Fruit fly (Drosophila melanogaster) whole organism, embryonic: ENCODE results near the gene CG31495.

Source experiments
- Atf-2 ChIP-seq: fragments of 200-800 bp; sonication (Bioruptor generic); optimal IDR thresholded peaks from 2 replicates; lab custom pipeline; 2016; ENCODE audit warnings: missing biosample characterization, missing genetic modification characterization
- CG11695 ChIP-seq: fragments of 200-800 bp; sonication (Bioruptor generic); IDR thresholded peaks from 3 replicates; pipeline ENCODE4 v1.3.6; 2022; ENCODE audit warnings: missing biosample characterization, missing genetic modification characterization
- CG12942 ChIP-seq: fragments of 200-800 bp; sonication (Bioruptor generic); optimal IDR thresholded peaks from 3 replicates; lab custom pipeline; 2016; ENCODE audit warnings: missing biosample characterization, missing genetic modification characterization
- CG14860 ChIP-seq: fragments of 200-800 bp; sonication (Bioruptor generic); IDR thresholded peaks from 3 replicates; pipeline ENCODE4 v1.3.6; 2022; ENCODE audit warnings: missing biosample characterization, missing genetic modification characterization; ENCODE audit not compliant: partially characterized antibody
- CG1602 ChIP-seq: fragments of 200-800 bp; sonication (Bioruptor generic); optimal IDR thresholded peaks from 3 replicates; lab custom pipeline; 2016; ENCODE audit warnings: missing biosample characterization, missing genetic modification characterization
- CG17612 ChIP-seq: fragments of 200-800 bp; sonication (Bioruptor generic); IDR thresholded peaks from 2 replicates; pipeline ENCODE4 v1.3.6; 2022; ENCODE audit warnings: missing biosample characterization, missing genetic modification characterization
- CG17802 ChIP-seq: fragments of 200-800 bp; sonication (Bioruptor generic); optimal IDR thresholded peaks from 2 replicates; lab custom pipeline; 2018; ENCODE audit warnings: missing biosample characterization, mild to moderate bottlenecking, missing genetic modification characterization, moderate library complexity
- CG2199 ChIP-seq: fragments of 200-800 bp; sonication (Bioruptor generic); IDR thresholded peaks from 3 replicates; pipeline ENCODE4 v1.3.6; 2022; ENCODE audit warnings: missing biosample characterization, missing genetic modification characterization
- CG2875 ChIP-seq: fragments of 200-800 bp; sonication (Bioruptor generic); optimal IDR thresholded peaks from 2 replicates; lab custom pipeline; 2017; ENCODE audit warnings: missing biosample characterization, mild to moderate bottlenecking, missing genetic modification characterization, missing genetic modification reagents
- CG32772 ChIP-seq: fragments of 200-800 bp; sonication (Bioruptor generic); IDR thresholded peaks from 2 replicates; pipeline ENCODE4 v1.3.6; 2022; ENCODE audit warnings: missing biosample characterization, missing genetic modification characterization
- CG33557 ChIP-seq: fragments of 200-800 bp; sonication (Bioruptor generic); optimal IDR thresholded peaks from 2 replicates; lab custom pipeline; 2019; ENCODE audit warnings: missing biosample characterization, mild to moderate bottlenecking, missing genetic modification characterization, moderate library complexity
- CG3995 ChIP-seq: fragments of 200-800 bp; sonication (Bioruptor generic); optimal IDR thresholded peaks from 3 replicates; lab custom pipeline; 2016; ENCODE audit warnings: missing biosample characterization, missing genetic modification characterization
- CG4282 ChIP-seq: fragments of 200-800 bp; sonication (Bioruptor generic); optimal IDR thresholded peaks from 2 replicates; lab custom pipeline; 2016; ENCODE audit warnings: missing biosample characterization, missing genetic modification characterization
- CG4328 ChIP-seq: fragments of 200-800 bp; sonication (Bioruptor generic); optimal IDR thresholded peaks from 3 replicates; lab custom pipeline; 2017; ENCODE audit warnings: missing biosample characterization, missing genetic modification reagents, missing genetic modification characterization
- CG4404 ChIP-seq: fragments of 200-800 bp; sonication (Bioruptor generic); IDR thresholded peaks from 2 replicates; pipeline ENCODE4 v1.3.6; 2022; ENCODE audit warnings: missing biosample characterization, missing genetic modification characterization
- CG5953 ChIP-seq: fragments of 200-800 bp; sonication (Bioruptor generic); IDR thresholded peaks from 2 replicates; pipeline ENCODE4 v1.3.6; 2022; ENCODE audit warnings: missing biosample characterization, missing genetic modification characterization
- CG7271 ChIP-seq: fragments of 200-800 bp; sonication (Bioruptor generic); optimal IDR thresholded peaks from 2 replicates; lab custom pipeline; 2018; ENCODE audit warnings: missing biosample characterization, mild to moderate bottlenecking, missing genetic modification characterization, moderate library complexity
- CG8478 ChIP-seq: fragments of >200 bp; optimal IDR thresholded peaks from 2 replicates; lab custom pipeline; 2018
- CG9215 ChIP-seq: fragments of 200-800 bp; sonication (Bioruptor generic); IDR thresholded peaks from 2 replicates; pipeline ENCODE4 v1.3.6; 2022; ENCODE audit warnings: missing biosample characterization, missing genetic modification characterization
- Dbx ChIP-seq: fragments of 200-800 bp; sonication (Bioruptor generic); IDR thresholded peaks from 3 replicates; pipeline ENCODE4 v1.3.6; 2022; ENCODE audit warnings: missing biosample characterization, missing genetic modification characterization
- Dek ChIP-seq: fragments of 200-800 bp; sonication (Bioruptor generic); optimal IDR thresholded peaks from 3 replicates; lab custom pipeline; 2019; ENCODE audit warnings: missing biosample characterization, mild to moderate bottlenecking, missing genetic modification characterization, moderate library complexity
- E2f2 ChIP-seq: fragments of 200-800 bp; sonication (Bioruptor generic); IDR thresholded peaks from 2 replicates; pipeline ENCODE4 v1.3.6; 2022; ENCODE audit warnings: missing biosample characterization, missing genetic modification characterization
- ERR ChIP-seq: fragments of 200-800 bp; sonication (Bioruptor generic); optimal IDR thresholded peaks from 2 replicates; lab custom pipeline; 2016; ENCODE audit warnings: missing biosample characterization, missing genetic modification characterization
- GATAe ChIP-seq: fragments of 200-800 bp; sonication (Bioruptor generic); conservative IDR thresholded peaks from 2 replicates; pipeline ENCODE4 v1.3.6; 2022; ENCODE audit warnings: missing biosample characterization, missing genetic modification characterization
- H2.0 ChIP-seq: fragments of 200-800 bp; sonication (Bioruptor generic); IDR thresholded peaks from 2 replicates; pipeline ENCODE4 v1.3.6; 2022; ENCODE audit warnings: missing biosample characterization, missing genetic modification characterization
- Nf-YB ChIP-seq: fragments of 200-800 bp; sonication (Bioruptor generic); optimal IDR thresholded peaks from 3 replicates; lab custom pipeline; 2019; ENCODE audit warnings: missing biosample characterization, mild to moderate bottlenecking, missing genetic modification characterization, moderate library complexity
- Optix ChIP-seq: fragments of 200-800 bp; sonication (Bioruptor generic); IDR thresholded peaks from 3 replicates; pipeline ENCODE4 v1.3.6; 2022; ENCODE audit warnings: missing biosample characterization, missing genetic modification characterization
- Rfx ChIP-seq: fragments of 200-800 bp; sonication (Bioruptor generic); IDR thresholded peaks from 2 replicates; pipeline ENCODE4 v1.3.6; 2022; ENCODE audit warnings: missing biosample characterization, missing genetic modification characterization
- Rx ChIP-seq: fragments of 200-800 bp; sonication (Bioruptor generic); IDR thresholded peaks from 2 replicates; pipeline ENCODE4 v1.3.6; 2022; ENCODE audit warnings: missing biosample characterization, missing genetic modification characterization
- Spps ChIP-seq: fragments of 200-800 bp; sonication (Bioruptor generic); optimal IDR thresholded peaks from 2 replicates; lab custom pipeline; 2018; ENCODE audit warnings: missing biosample characterization, mild to moderate bottlenecking, missing genetic modification characterization
- Xrp1 ChIP-seq: fragments of 200-800 bp; sonication (Bioruptor generic); IDR thresholded peaks from 2 replicates; pipeline ENCODE4 v1.3.6; 2022; ENCODE audit warnings: missing biosample characterization, missing genetic modification characterization
- ap ChIP-seq: fragments of 200-800 bp; sonication (Bioruptor generic); IDR thresholded peaks from 2 replicates; pipeline ENCODE4 v1.3.6; 2022; ENCODE audit warnings: missing biosample characterization, missing genetic modification characterization
- bab2 ChIP-seq: fragments of 200-800 bp; sonication (Bioruptor generic); optimal IDR thresholded peaks from 2 replicates; lab custom pipeline; 2016; ENCODE audit warnings: missing biosample characterization, missing genetic modification characterization
- bowl ChIP-seq: fragments of 200-800 bp; sonication (Bioruptor generic); IDR thresholded peaks from 2 replicates; pipeline ENCODE4 v1.3.6; 2022; ENCODE audit warnings: missing biosample characterization, missing genetic modification characterization
- br ChIP-seq: fragments of >200 bp; optimal IDR thresholded peaks from 2 replicates; lab custom pipeline; 2017
- caup ChIP-seq: fragments of 200-800 bp; sonication (Bioruptor generic); optimal IDR thresholded peaks from 3 replicates; lab custom pipeline; 2017; ENCODE audit warnings: missing biosample characterization, mild to moderate bottlenecking, missing genetic modification characterization, moderate library complexity; ENCODE audit not compliant: severe bottlenecking
- corto ChIP-seq: fragments of 200-800 bp; sonication (Bioruptor generic); optimal IDR thresholded peaks from 2 replicates; lab custom pipeline; 2016; ENCODE audit warnings: missing biosample characterization, mild to moderate bottlenecking, missing genetic modification characterization, moderate library complexity
- croc ChIP-seq: fragments of 200-800 bp; sonication (Bioruptor generic); conservative IDR thresholded peaks from 3 replicates; pipeline ENCODE4 v1.3.6; 2022; ENCODE audit warnings: missing biosample characterization, missing genetic modification characterization
- danr ChIP-seq: fragments of 200-800 bp; sonication (Bioruptor generic); IDR thresholded peaks from 2 replicates; pipeline ENCODE4 v1.3.6; 2022; ENCODE audit warnings: missing biosample characterization, missing genetic modification characterization
- eve ChIP-seq, 2 experiments: fragments of >200 bp; optimal IDR thresholded peaks; 2 replicates each; lab custom pipeline; 2017; ENCODE audit warnings: missing biosample characterization in 2 of 2, missing genetic modification characterization in 2 of 2
- ham ChIP-seq: fragments of 200-800 bp; sonication (Bioruptor generic); IDR thresholded peaks from 2 replicates; pipeline ENCODE4 v1.3.6; 2022; ENCODE audit warnings: missing biosample characterization, missing genetic modification characterization
- hkb ChIP-seq, 2 experiments: fragments of 200-800 bp in 1 of 2; fragments of >200 bp in 1 of 2; sonication (Bioruptor generic) in 1 of 2; IDR thresholded peaks in 1 of 2; optimal IDR thresholded peaks in 1 of 2; 2 replicates each; pipeline versions ENCODE4 v1.3.6 to Lab custom; 2017 to 2022; ENCODE audit warnings: missing biosample characterization in 1 of 2, missing genetic modification characterization in 1 of 2
- jigr1 ChIP-seq: fragments of 200-800 bp; sonication (Bioruptor generic); IDR thresholded peaks from 3 replicates; pipeline ENCODE4 v1.3.6; 2022; ENCODE audit warnings: missing biosample characterization, missing genetic modification characterization
- klu ChIP-seq: fragments of 200-800 bp; sonication (Bioruptor generic); IDR thresholded peaks from 2 replicates; pipeline ENCODE4 v1.3.6; 2022; ENCODE audit warnings: missing biosample characterization, missing genetic modification characterization
- nerfin-2 ChIP-seq: fragments of 200-800 bp; sonication (Bioruptor generic); IDR thresholded peaks from 2 replicates; pipeline ENCODE4 v1.3.6; 2022; ENCODE audit warnings: missing biosample characterization, missing genetic modification characterization; ENCODE audit not compliant: partially characterized antibody
- psq ChIP-seq: fragments of 200-800 bp; sonication (Bioruptor generic); optimal IDR thresholded peaks from 2 replicates; lab custom pipeline; 2017; ENCODE audit warnings: missing biosample characterization, missing genetic modification characterization
- scrt ChIP-seq: fragments of 200-800 bp; sonication (Bioruptor generic); optimal IDR thresholded peaks from 2 replicates; lab custom pipeline; 2018; ENCODE audit warnings: missing biosample characterization, mild to moderate bottlenecking, missing genetic modification characterization, moderate library complexity
- sima ChIP-seq: fragments of 200-800 bp; sonication (Bioruptor generic); optimal IDR thresholded peaks from 2 replicates; lab custom pipeline; 2016; ENCODE audit warnings: missing biosample characterization, missing genetic modification characterization
- tio ChIP-seq: fragments of 200-800 bp; sonication (Bioruptor generic); optimal IDR thresholded peaks from 2 replicates; lab custom pipeline; 2017; ENCODE audit warnings: missing biosample characterization, missing genetic modification characterization, inconsistent platforms
- trh ChIP-seq: fragments of 200-800 bp; sonication (Bioruptor generic); optimal IDR thresholded peaks from 2 replicates; lab custom pipeline; 2016; ENCODE audit warnings: missing biosample characterization, missing genetic modification characterization
- zf30C ChIP-seq: fragments of 200-800 bp; sonication (Bioruptor generic); optimal IDR thresholded peaks from 3 replicates; lab custom pipeline; 2018; ENCODE audit warnings: missing biosample characterization, mild to moderate bottlenecking, missing genetic modification characterization

The CG31495 gene

DNA sequence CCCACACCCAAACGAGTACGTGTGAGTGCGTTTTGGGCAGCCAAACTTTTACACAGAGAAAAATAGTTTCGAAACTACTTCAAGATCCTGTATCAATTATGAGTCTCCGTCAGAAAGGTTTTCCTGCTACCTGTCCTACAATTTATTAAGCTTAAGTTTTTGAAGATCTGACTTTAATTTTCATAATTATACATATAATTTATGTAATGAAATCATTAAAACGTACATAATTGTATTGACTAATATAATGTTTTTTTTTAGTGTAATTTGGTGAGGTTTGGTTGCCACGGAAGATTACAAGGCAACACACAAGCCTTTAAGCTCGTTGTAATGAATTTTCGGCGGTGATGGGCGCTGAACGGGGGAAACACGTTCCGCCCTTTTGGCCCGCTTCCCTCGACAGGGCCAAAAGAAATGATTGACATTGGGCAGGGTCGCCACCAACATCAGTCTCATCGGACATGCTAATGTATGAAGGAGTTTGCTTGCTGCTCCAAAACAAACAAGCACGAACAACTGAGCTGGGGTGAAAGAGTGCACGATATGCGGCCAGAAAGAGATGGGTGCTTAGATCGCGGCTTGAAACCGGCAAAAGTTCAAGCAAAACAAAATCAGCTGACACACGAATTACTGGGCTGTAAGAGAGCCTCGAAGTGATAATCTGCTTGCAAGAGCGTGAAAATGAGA is 45.6 kb downstream of the CG31495 start (continued):
- 0 out of 2 replicates have a peak, but pooled peaks have one; percentile 4 for TF ChIP-seq ap (GFP tag; lab: Robert Waterston, UW)
- TF ChIP-seq bab2 (GFP tag; lab: Kevin White, UChicago): no peak
- TF ChIP-seq Atf-2: no peak
- no peak for TF ChIP-seq sima (GFP tag; lab: Kevin White, UChicago)
- TF ChIP-seq danr (GFP tag; lab: Robert Waterston, UW): 0 out of 2 replicates have a peak, but pooled peaks have one; percentile 18
- no peak for TF ChIP-seq ERR (GFP tag; lab: Kevin White, UChicago)
- peak; percentile 49; the same call in 1 of the 3 replicates for TF ChIP-seq CG11695
- no peak for TF ChIP-seq CG4282 (GFP tag; lab: Kevin White, UChicago)
- TF ChIP-seq Rx (GFP tag; lab: Robert Waterston, UW): peak; percentile 33; the same call in 1 of the 2 replicates
- TF ChIP-seq hkb (optimal IDR thresholded peaks at IDR 0.05; lab: Kevin White, UChicago): no peak
- TF ChIP-seq hkb (GFP tag; IDR thresholded peaks at IDR 0.05; lab: Robert Waterston, UW): peak; percentile 80
- TF ChIP-seq klu (GFP tag; lab: Robert Waterston, UW): no peak
- TF ChIP-seq CG4328 (GFP tag; lab: Kevin White, UChicago): peak; percentile 25
- TF ChIP-seq bowl (GFP tag; lab: Robert Waterston, UW): no peak
- peak; percentile 12; the same call in 1 of the 3 replicates for TF ChIP-seq Optix (GFP tag; lab: Robert Waterston, UW)
- TF ChIP-seq CG2875 (GFP tag; lab: Kevin White, UChicago): peak; percentile 73
- TF ChIP-seq CG33557 (GFP tag; lab: Kevin White, UChicago): peak; percentile 44
- TF ChIP-seq eve (GFP tag; optimal IDR thresholded peaks at IDR 0.05; lab: Kevin White, UChicago): no peak
- peak; percentile 15 for TF ChIP-seq caup (GFP tag; lab: Kevin White, UChicago)
- peak; percentile 29 for TF ChIP-seq Nf-YB (GFP tag; lab: Kevin White, UChicago)
- TF ChIP-seq ham (GFP tag; lab: Robert Waterston, UW): no peak
- no peak for TF ChIP-seq CG9215 (GFP tag; lab: Robert Waterston, UW)
- TF ChIP-seq zf30C: no peak
- no peak for TF ChIP-seq CG5953
- TF ChIP-seq E2f2: 0 out of 2 replicates have a peak, but pooled peaks have one; percentile 27
- TF ChIP-seq Spps: peak; percentile 74
- peak; percentile 38 for TF ChIP-seq CG17802 (tag; lab: Kevin White, UChicago)
- no peak for TF ChIP-seq GATAe (GFP tag; lab: Robert Waterston, UW)
- no peak for TF ChIP-seq CG14860 (GFP tag; lab: Robert Waterston, UW)
- TF ChIP-seq CG12942 (GFP tag; lab: Kevin White, UChicago): peak; percentile 40
- no peak for TF ChIP-seq CG4404
- no peak for TF ChIP-seq CG17612
- peak; percentile 43 for TF ChIP-seq Dek (tag; lab: Kevin White, UChicago)
- TF ChIP-seq CG2199 (GFP tag; lab: Robert Waterston, UW): no peak
- TF ChIP-seq psq (GFP tag; lab: Kevin White, UChicago): peak; percentile 19
- no peak for TF ChIP-seq br (lab: Kevin White, UChicago)
- TF ChIP-seq trh (GFP tag; lab: Kevin White, UChicago): no peak
- TF ChIP-seq H2.0 (GFP tag; lab: Robert Waterston, UW): peak; percentile 55
- no peak for TF ChIP-seq jigr1 (GFP tag; lab: Robert Waterston, UW)
- TF ChIP-seq CG32772 (GFP tag; lab: Robert Waterston, UW): peak; percentile 70
- no peak for TF ChIP-seq corto
- TF ChIP-seq CG7271 (tag; lab: Kevin White, UChicago): no peak
- no peak for TF ChIP-seq CG3995 (GFP tag; lab: Kevin White, UChicago)
- peak; percentile 72 for TF ChIP-seq CG1602 (GFP tag; lab: Kevin White, UChicago)
- TF ChIP-seq nerfin-2 (GFP tag; lab: Robert Waterston, UW): no peak
- TF ChIP-seq scrt (GFP tag; lab: Kevin White, UChicago): peak; percentile 26
- peak; percentile 75 for TF ChIP-seq croc (GFP tag; lab: Robert Waterston, UW)
- no peak for TF ChIP-seq Dbx (GFP tag; lab: Robert Waterston, UW)
- TF ChIP-seq Xrp1: peak; percentile 83
- no peak for TF ChIP-seq Rfx (GFP tag; lab: Robert Waterston, UW)
- TF ChIP-seq CG8478: no peak
- TF ChIP-seq tio (GFP tag; lab: Kevin White, UChicago): peak; percentile 36
